Worm (Caenorhabditis elegans) whole organism, mixed stage, embryonic: ENCODE measurements around the gene dsb-2.

ENCODE experiments used
- M03D4.4 ChIP-seq: sonication (generic microtip); optimal IDR thresholded peaks from 2 replicates; lab custom pipeline; 2017; ENCODE audit warnings: mild to moderate bottlenecking, missing genetic modification characterization, missing compliant biosample characterization
- bed-3 ChIP-seq: fragments of 200-800 bp; sonication (Bioruptor generic); optimal IDR thresholded peaks from 3 replicates; lab custom pipeline; 2018; ENCODE audit warnings: mild to moderate bottlenecking, missing genetic modification characterization, moderate library complexity, missing compliant biosample characterization
- blmp-1 ChIP-seq: fragments of 150-350 bp; optimal IDR thresholded peaks from 2 replicates; lab custom pipeline; 2014; ENCODE audit warnings: missing biosample characterization, missing genetic modification characterization
- ceh-39 ChIP-seq: fragments of 150-350 bp; optimal IDR thresholded peaks from 2 replicates; lab custom pipeline; 2014; ENCODE audit warnings: missing biosample characterization, missing genetic modification characterization
- ceh-43 ChIP-seq: fragments of 200-800 bp; sonication (Bioruptor generic); optimal IDR thresholded peaks from 2 replicates; lab custom pipeline; 2018; ENCODE audit warnings: mild to moderate bottlenecking, missing genetic modification characterization, moderate library complexity, missing compliant biosample characterization
- ceh-83 ChIP-seq: fragments of 200-800 bp; sonication (Bioruptor generic); optimal IDR thresholded peaks from 2 replicates; lab custom pipeline; 2018; ENCODE audit warnings: mild to moderate bottlenecking, missing genetic modification characterization, missing compliant biosample characterization
- ces-1 ChIP-seq: fragments of 150-350 bp; optimal IDR thresholded peaks from 2 replicates; lab custom pipeline; 2014; ENCODE audit warnings: missing biosample characterization, missing genetic modification reagents, missing genetic modification characterization
- cnd-1 ChIP-seq: fragments of 200-800 bp; sonication (Bioruptor generic); optimal IDR thresholded peaks from 2 replicates; lab custom pipeline; 2018; ENCODE audit warnings: mild to moderate bottlenecking, missing genetic modification characterization, missing compliant biosample characterization
- drap-1 ChIP-seq: fragments of 200-800 bp; sonication (Bioruptor generic); optimal IDR thresholded peaks from 3 replicates; lab custom pipeline; 2018; ENCODE audit warnings: mild to moderate bottlenecking, missing genetic modification characterization, missing compliant biosample characterization
- elt-1 ChIP-seq: sonication (generic microtip); optimal IDR thresholded peaks from 2 replicates; lab custom pipeline; 2017; ENCODE audit warnings: missing genetic modification characterization, mild to moderate bottlenecking, missing compliant biosample characterization, antibody characterized with exemption, moderate library complexity, borderline replicate concordance; ENCODE audit not compliant: insufficient read depth
- elt-3 ChIP-seq: fragments of 150-350 bp; optimal IDR thresholded peaks from 2 replicates; lab custom pipeline; 2014; ENCODE audit warnings: missing biosample characterization, missing genetic modification characterization
- flh-1 ChIP-seq: fragments of 200-800 bp; sonication (Bioruptor generic); optimal IDR thresholded peaks from 2 replicates; lab custom pipeline; 2018; ENCODE audit warnings: mild to moderate bottlenecking, missing genetic modification characterization, moderate library complexity, missing compliant biosample characterization
- ham-2 ChIP-seq: fragments of 200-800 bp; sonication (Bioruptor generic); optimal IDR thresholded peaks from 2 replicates; lab custom pipeline; 2018; ENCODE audit warnings: mild to moderate bottlenecking, missing genetic modification characterization, missing compliant biosample characterization
- hlh-1 ChIP-seq: fragments of 150-350 bp; optimal IDR thresholded peaks from 2 replicates; lab custom pipeline; 2014; ENCODE audit warnings: missing biosample characterization, missing genetic modification reagents, missing genetic modification characterization
- lin-13 ChIP-seq: fragments of 150-350 bp; optimal IDR thresholded peaks from 2 replicates; lab custom pipeline; 2014; ENCODE audit warnings: missing biosample characterization, missing genetic modification characterization
- lin-32 ChIP-seq: fragments of 200-800 bp; sonication (Bioruptor generic); optimal IDR thresholded peaks from 2 replicates; lab custom pipeline; 2018; ENCODE audit warnings: mild to moderate bottlenecking, missing genetic modification characterization, missing compliant biosample characterization
- lsy-2 ChIP-seq: fragments of 150-350 bp; optimal IDR thresholded peaks from 2 replicates; lab custom pipeline; 2014; ENCODE audit warnings: missing biosample characterization, missing genetic modification characterization
- mab-5 ChIP-seq: fragments of 150-350 bp; optimal IDR thresholded peaks from 2 replicates; lab custom pipeline; 2014; ENCODE audit warnings: missing biosample characterization, missing genetic modification characterization
- mep-1 ChIP-seq: fragments of 150-350 bp; optimal IDR thresholded peaks from 2 replicates; lab custom pipeline; 2017; ENCODE audit warnings: missing biosample characterization, missing genetic modification reagents, missing genetic modification characterization, inconsistent platforms
- mls-2 ChIP-seq: sonication (generic microtip); optimal IDR thresholded peaks from 2 replicates; lab custom pipeline; 2016; ENCODE audit warnings: mild to moderate bottlenecking, missing genetic modification characterization, moderate library complexity, missing compliant biosample characterization
- nhr-12 ChIP-seq: fragments of 150-350 bp; optimal IDR thresholded peaks from 2 replicates; lab custom pipeline; 2014; ENCODE audit warnings: missing biosample characterization, missing genetic modification characterization
- nhr-2 ChIP-seq: fragments of 150-350 bp; optimal IDR thresholded peaks from 2 replicates; lab custom pipeline; 2014; ENCODE audit warnings: missing biosample characterization, missing genetic modification characterization
- nhr-237 ChIP-seq: fragments of 150-350 bp; optimal IDR thresholded peaks from 2 replicates; lab custom pipeline; 2014; ENCODE audit warnings: missing biosample characterization, missing genetic modification characterization
- nhr-28 ChIP-seq: fragments of 150-350 bp; optimal IDR thresholded peaks from 2 replicates; lab custom pipeline; 2014; ENCODE audit warnings: missing biosample characterization, missing genetic modification characterization
- nhr-76 ChIP-seq: sonication (generic microtip); optimal IDR thresholded peaks from 2 replicates; lab custom pipeline; 2017; ENCODE audit warnings: missing biosample characterization, missing genetic modification characterization
- pha-4 ChIP-seq: fragments of 150-350 bp; optimal IDR thresholded peaks from 2 replicates; lab custom pipeline; 2018; ENCODE audit warnings: missing biosample characterization, missing genetic modification reagents, missing genetic modification characterization
- sem-2 ChIP-seq: fragments of 200-800 bp; sonication (Bioruptor generic); optimal IDR thresholded peaks from 2 replicates; lab custom pipeline; 2018; ENCODE audit warnings: mild to moderate bottlenecking, missing genetic modification characterization, missing compliant biosample characterization
- snpc-4 ChIP-seq: fragments of 150-350 bp; optimal IDR thresholded peaks from 2 replicates; lab custom pipeline; 2014; ENCODE audit warnings: missing biosample characterization, missing genetic modification characterization
- sptf-1 ChIP-seq: sonication (generic microtip); optimal IDR thresholded peaks from 2 replicates; lab custom pipeline; 2017; ENCODE audit warnings: mild to moderate bottlenecking, missing genetic modification characterization, moderate library complexity, missing compliant biosample characterization
- tbx-8 ChIP-seq: fragments of 200-800 bp; sonication (Bioruptor generic); optimal IDR thresholded peaks from 2 replicates; lab custom pipeline; 2018; ENCODE audit warnings: mild to moderate bottlenecking, missing genetic modification characterization, moderate library complexity, missing compliant biosample characterization
- unc-120 ChIP-seq: sonication (generic microtip); optimal IDR thresholded peaks from 2 replicates; lab custom pipeline; 2017; ENCODE audit warnings: missing genetic modification characterization, missing compliant biosample characterization; ENCODE audit not compliant: poor library complexity, severe bottlenecking
- unc-39 ChIP-seq: fragments of 150-350 bp; optimal IDR thresholded peaks from 2 replicates; lab custom pipeline; 2014; ENCODE audit warnings: missing biosample characterization, missing genetic modification characterization
- unc-62 ChIP-seq: fragments of 150-350 bp; optimal IDR thresholded peaks from 2 replicates; lab custom pipeline; 2014; ENCODE audit warnings: missing biosample characterization, missing genetic modification reagents, missing genetic modification characterization
- zip-8 ChIP-seq: fragments of 150-350 bp; optimal IDR thresholded peaks from 2 replicates; lab custom pipeline; 2014; ENCODE audit warnings: missing biosample characterization, missing genetic modification characterization
- ztf-11 ChIP-seq: fragments of 150-350 bp; optimal IDR thresholded peaks from 2 replicates; lab custom pipeline; 2014; ENCODE audit warnings: missing biosample characterization, missing genetic modification characterization

dsb-2 gene

ce11 chrII:14410768-14411167, at the start of gene dsb-2:
Gene dsb-2 (plus strand): TSS chrII:14411095.
- no peak for TF ChIP-seq nhr-12 (tag; lab: Kevin White, UChicago)
- peak; percentile 79 for TF ChIP-seq lsy-2 (tag; lab: Kevin White, UChicago)

ce11 chrII:14361719-14362118, 49.2 kb upstream of the dsb-2 start, which contains the start of gene tebp-1:
Gene tebp-1 (plus strand): TSS chrII:14362019.
- TF ChIP-seq elt-1 (tag; lab: Kevin White, UChicago) (no peak), unc-62 (GFP tag; lab: Kevin White, UChicago) (no peak), lsy-2 (tag; lab: Kevin White, UChicago) (no peak), pha-4 (no peak), blmp-1 (tag; lab: Kevin White, UChicago) (no peak), flh-1 (GFP tag; lab: Kevin White, UChicago) (no peak), nhr-237 (tag; lab: Kevin White, UChicago) (no peak), ceh-43 (no peak), mep-1 (tag; lab: Kevin White, UChicago) (no peak)
- TF ChIP-seq, all 35 proteins: peak for 0

- TF ChIP-seq cnd-1 (tag; lab: Kevin White, UChicago) (no peak), lsy-2 (tag; lab: Kevin White, UChicago) (peak; percentile 38), elt-3 (tag; lab: Kevin White, UChicago) (no peak), elt-1 (tag; lab: Kevin White, UChicago) (no peak), snpc-4 (tag; lab: Kevin White, UChicago) (no peak), bed-3 (GFP tag; lab: Kevin White, UChicago) (no peak), drap-1 (GFP tag; lab: Kevin White, UChicago) (no peak), tbx-8 (GFP tag; lab: Kevin White, UChicago) (no peak), ces-1 (GFP tag; lab: Kevin White, UChicago) (peak; percentile 88), mab-5 (tag; lab: Kevin White, UChicago) (no peak), blmp-1 (tag; lab: Kevin White, UChicago) (no peak), M03D4.4 (tag; lab: Kevin White, UChicago) (no peak), ceh-43 (no peak), flh-1 (GFP tag; lab: Kevin White, UChicago) (no peak), lin-13 (tag; lab: Kevin White, UChicago) (no peak), zip-8 (no peak), mls-2 (tag; lab: Kevin White, UChicago) (no peak), ceh-39 (tag; lab: Kevin White, UChicago) (no peak), lin-32 (GFP tag; lab: Kevin White, UChicago) (no peak), nhr-12 (tag; lab: Kevin White, UChicago) (no peak), sptf-1 (tag; lab: Kevin White, UChicago) (peak; percentile 39), nhr-2 (tag; lab: Kevin White, UChicago) (no peak), nhr-76 (tag; lab: Kevin White, UChicago) (no peak), ztf-11 (no peak), mep-1 (tag; lab: Kevin White, UChicago) (peak; percentile 50), unc-62 (GFP tag; lab: Kevin White, UChicago) (no peak), ceh-83 (GFP tag; lab: Kevin White, UChicago) (peak; percentile 29), unc-120 (tag; lab: Kevin White, UChicago) (peak; percentile 30), unc-39 (tag; lab: Kevin White, UChicago) (no peak), nhr-28 (tag; lab: Kevin White, UChicago) (no peak), ham-2 (GFP tag; lab: Kevin White, UChicago) (no peak), pha-4 (no peak), sem-2 (GFP tag; lab: Kevin White, UChicago) (no peak), hlh-1 (tag; lab: Kevin White, UChicago) (no peak), nhr-237 (tag; lab: Kevin White, UChicago) (no peak)
Measured at ce11 chrII:14365182-14365751, 45.6 kb upstream of the dsb-2 start, which contains the start of gene imb-2. Gene imb-2 (plus strand): TSS chrII:14365701.
